Fruit fly (Drosophila melanogaster): ENCODE measurements around the gene CG4502.

DNA sequence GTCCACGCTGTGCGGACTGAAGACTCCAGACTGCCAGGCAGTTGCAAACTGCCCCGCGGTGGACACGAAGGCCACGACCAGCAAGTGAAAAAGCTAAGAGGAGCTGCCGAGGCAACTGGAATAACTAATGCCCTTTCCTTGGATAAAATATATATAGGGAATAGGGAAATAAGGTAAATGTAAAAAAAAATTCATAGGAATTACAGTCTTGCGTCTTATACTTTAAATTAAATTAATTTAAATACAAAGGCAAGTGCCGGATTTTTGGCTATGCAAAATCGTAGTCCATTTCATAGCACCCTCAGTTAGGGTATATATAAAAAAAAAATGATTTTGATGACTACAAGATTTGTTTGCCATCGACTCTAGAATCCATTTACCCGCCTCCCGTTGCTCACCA is 58.2 kb downstream of the CG4502 start:
- TF ChIP-seq CG4360 (GFP tag; IDR thresholded peaks at IDR 0.05) (no peak), CTCF (GFP tag; optimal IDR thresholded peaks at IDR 0.05) (no peak), Ravus (GFP tag; IDR thresholded peaks at IDR 0.05) (no peak), CG3065 (GFP tag; optimal IDR thresholded peaks at IDR 0.05) (no peak), CG1602 (GFP tag; optimal IDR thresholded peaks at IDR 0.05) (no peak), ro (GFP tag; IDR thresholded peaks at IDR 0.05) (no peak), knrl (GFP tag; IDR thresholded peaks at IDR 0.05; ENCODE audit: partially characterized antibody) (no peak), ranshi (GFP tag; IDR thresholded peaks at IDR 0.05) (no peak)
